4 worm cellular contexts compared by ENCODE assay signal in the genomic region with DNA sequence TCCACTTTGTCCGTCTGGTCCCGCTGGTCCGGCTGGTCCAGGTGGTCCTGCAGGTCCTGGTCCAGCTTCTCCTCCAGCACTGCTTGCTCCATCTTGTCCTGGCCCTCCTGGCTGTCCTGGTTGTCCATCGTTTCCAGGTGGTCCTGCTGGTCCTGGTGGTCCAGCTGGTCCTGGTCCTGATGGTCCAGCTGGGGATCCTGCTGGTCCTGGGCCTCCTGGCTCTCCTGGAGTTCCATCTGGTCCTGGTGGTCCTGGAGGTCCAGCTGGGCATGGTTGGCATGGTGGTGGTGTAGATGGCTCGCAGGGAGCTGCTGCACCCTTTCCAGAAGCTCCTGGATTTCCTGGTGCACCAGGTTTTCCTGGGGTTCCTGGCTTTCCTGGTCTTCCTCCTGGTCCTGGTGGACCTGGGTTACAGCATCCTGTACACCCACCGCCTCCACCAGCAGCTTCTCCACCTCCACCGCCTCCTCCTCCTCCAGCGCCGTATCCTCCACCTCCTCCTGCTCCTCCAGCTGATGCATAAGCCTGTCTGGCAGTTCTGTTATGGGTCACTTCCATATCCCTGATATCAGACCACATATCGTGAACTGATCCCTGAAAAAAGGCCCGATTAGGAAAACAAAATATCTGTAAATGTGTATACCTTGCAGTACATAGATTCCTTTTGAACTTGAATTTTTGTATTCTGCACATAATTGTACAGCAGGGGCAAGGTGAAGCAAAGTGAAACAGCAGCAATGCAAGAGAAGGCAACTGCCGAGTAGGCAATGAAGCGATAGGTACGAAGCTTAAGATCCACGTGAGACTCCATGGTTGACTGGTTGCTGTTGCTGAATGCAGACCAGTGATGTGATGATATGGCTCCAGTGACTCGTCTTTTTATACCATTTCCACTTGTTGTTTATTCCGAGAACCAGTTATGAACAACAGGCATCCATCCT.
TF ChIP-seq lines count a peak whose summit lies in the region.

TSS of gene col-183 (minus strand) at position 839 of the 941 bp plus-strand sequence.

TF ChIP-seq in whole organism, L1 larva, 84 proteins besides CTCF, POLR2A, EP300 and RAD21:
- TF ChIP-seq swsn-7 (tag; optimal IDR thresholded peaks at IDR 0.05; lab: Kevin White, UChicago): no peak
- peak; percentile 55 for TF ChIP-seq ceh-8 (GFP tag; optimal IDR thresholded peaks at IDR 0.05; lab: Kevin White, UChicago)
- TF ChIP-seq xbp-1 (tag; optimal IDR thresholded peaks at IDR 0.05; lab: Kevin White, UChicago): no peak
- no peak for TF ChIP-seq ceh-63 (GFP tag; optimal IDR thresholded peaks at IDR 0.05; lab: Kevin White, UChicago)
- no peak for TF ChIP-seq ztf-4 (tag; optimal IDR thresholded peaks at IDR 0.05; lab: Kevin White, UChicago)
- no peak for TF ChIP-seq dpl-1 (GFP tag; optimal IDR thresholded peaks at IDR 0.05; lab: Kevin White, UChicago)

TF ChIP-seq in whole organism, L4 larva, 104 proteins besides CTCF, POLR2A, EP300 and RAD21:
- TF ChIP-seq set-16 (GFP tag; IDR thresholded peaks at IDR 0.05; lab: Robert Waterston, UW) (peak; percentile 96), pqm-1 (tag; optimal IDR thresholded peaks at IDR 0.05; lab: Kevin White, UChicago) (no peak), pha-4 (GFP tag; IDR thresholded peaks at IDR 0.05; lab: Robert Waterston, UW) (peak; percentile 7; the same call in 1 of the 2 replicates), pha-4 (tag; optimal IDR thresholded peaks at IDR 0.05; lab: Kevin White, UChicago) (no peak), unc-62 (GFP tag; optimal IDR thresholded peaks at IDR 0.05 in 1 of 2; lab: Kevin White, UChicago) (peak in 1 of 2 experiments; percentile 99), unc-62 (tag; optimal IDR thresholded peaks at IDR 0.05; lab: Kevin White, UChicago) (no peak), ceh-32 (tag; optimal IDR thresholded peaks at IDR 0.05; lab: Kevin White, UChicago; ENCODE audit: poor library complexity) (no peak), ctbp-1 (GFP tag; IDR thresholded peaks at IDR 0.05; lab: Robert Waterston, UW) (no peak), mes-2 (tag; optimal IDR thresholded peaks at IDR 0.05; lab: Kevin White, UChicago; ENCODE audit: poor library complexity, severe bottlenecking) (no peak), hlh-30 (tag; optimal IDR thresholded peaks at IDR 0.05; lab: Kevin White, UChicago; ENCODE audit: insufficient read depth) (no peak)

TF ChIP-seq in whole organism, late embryonic, 69 proteins besides CTCF, POLR2A, EP300 and RAD21:
- TF ChIP-seq unc-55 (GFP tag; optimal IDR thresholded peaks at IDR 0.05; lab: Kevin White, UChicago) (no peak), C38D4.7 (GFP tag; optimal IDR thresholded peaks at IDR 0.05; lab: Kevin White, UChicago) (no peak), hlh-30 (tag; optimal IDR thresholded peaks at IDR 0.05; lab: Kevin White, UChicago; ENCODE audit: insufficient read depth) (no peak), fax-1 (tag; optimal IDR thresholded peaks at IDR 0.05; lab: Kevin White, UChicago) (no peak), elt-4 (tag; optimal IDR thresholded peaks at IDR 0.05; lab: Kevin White, UChicago) (peak; percentile 71), ceh-9 (tag; optimal IDR thresholded peaks at IDR 0.05; lab: Kevin White, UChicago) (peak; percentile 33), ceh-30 (tag; optimal IDR thresholded peaks at IDR 0.05; lab: Kevin White, UChicago) (no peak)
TF ChIP-seq in whole organism, late embryonic: peak in this region for 2.

TF ChIP-seq in whole organism, young adult, 124 proteins besides CTCF, POLR2A, EP300 and RAD21:
- TF ChIP-seq F49E8.2 (tag; optimal IDR thresholded peaks at IDR 0.05; lab: Kevin White, UChicago; ENCODE audit: insufficient read depth): no peak
- TF ChIP-seq zfh-2 (GFP tag; conservative IDR thresholded peaks at IDR 0.05; lab: Robert Waterston, UW): peak; percentile 91
- peak; percentile 92 for TF ChIP-seq egrh-3 (GFP tag; IDR thresholded peaks at IDR 0.05; lab: Robert Waterston, UW)
- TF ChIP-seq ztf-28 (GFP tag; IDR thresholded peaks at IDR 0.05; lab: Robert Waterston, UW): no peak
- no peak for TF ChIP-seq madf-6 (GFP tag; IDR thresholded peaks at IDR 0.05; lab: Robert Waterston, UW)
